Fruit fly (Drosophila melanogaster) whole organism, embryonic: Measurements from ENCODE around the gene TBC1D16.
A peak's percentile ranks its signal among the peaks of the same experiment; 100 is the strongest.

Source experiments
- Antp ChIP-seq: fragments of 200-800 bp; sonication (Bioruptor generic); optimal IDR thresholded peaks from 3 replicates; lab custom pipeline; 2016; ENCODE audit warnings: missing biosample characterization, missing genetic modification characterization
- Asciz ChIP-seq: fragments of 200-800 bp; sonication (Bioruptor generic); optimal IDR thresholded peaks from 2 replicates; lab custom pipeline; 2017; ENCODE audit warnings: missing biosample characterization, mild to moderate bottlenecking, missing genetic modification characterization, missing genetic modification reagents
- CG10979 ChIP-seq: fragments of 200-800 bp; sonication (Bioruptor generic); optimal IDR thresholded peaks from 2 replicates; lab custom pipeline; 2018; ENCODE audit warnings: missing biosample characterization, mild to moderate bottlenecking, missing genetic modification characterization, moderate library complexity
- CG11456 ChIP-seq: fragments of 200-800 bp; sonication (Bioruptor generic); IDR thresholded peaks from 3 replicates; pipeline ENCODE4 v1.3.6; 2022; ENCODE audit warnings: missing biosample characterization, missing genetic modification characterization
- CG11504 ChIP-seq: fragments of 200-800 bp; sonication (Bioruptor generic); optimal IDR thresholded peaks from 3 replicates; lab custom pipeline; 2019; ENCODE audit warnings: missing biosample characterization, mild to moderate bottlenecking, missing genetic modification characterization, moderate library complexity
- CG12299 ChIP-seq: fragments of 200-800 bp; sonication (Bioruptor generic); optimal IDR thresholded peaks from 2 replicates; lab custom pipeline; 2018; ENCODE audit warnings: missing biosample characterization, mild to moderate bottlenecking, missing genetic modification characterization
- CG1233 ChIP-seq: fragments of 200-800 bp; sonication (Bioruptor generic); optimal IDR thresholded peaks from 4 replicates; lab custom pipeline; 2018; ENCODE audit warnings: missing biosample characterization, mild to moderate bottlenecking, missing genetic modification characterization
- CG13296 ChIP-seq: fragments of 200-800 bp; sonication (Bioruptor generic); optimal IDR thresholded peaks from 3 replicates; lab custom pipeline; 2018; ENCODE audit warnings: missing biosample characterization, mild to moderate bottlenecking, missing genetic modification characterization
- CG14014 ChIP-seq: fragments of 200-800 bp; sonication (Bioruptor generic); IDR thresholded peaks from 2 replicates; pipeline ENCODE4 v1.3.6; 2022; ENCODE audit warnings: missing biosample characterization, missing genetic modification characterization
- CG15479 ChIP-seq: fragments of 200-800 bp; sonication (Bioruptor generic); optimal IDR thresholded peaks from 3 replicates; lab custom pipeline; 2019; ENCODE audit warnings: missing biosample characterization, mild to moderate bottlenecking, missing genetic modification characterization, moderate library complexity
- CG15601 ChIP-seq: fragments of 200-800 bp; sonication (Bioruptor generic); optimal IDR thresholded peaks from 3 replicates; lab custom pipeline; 2019; ENCODE audit warnings: missing biosample characterization, mild to moderate bottlenecking, missing genetic modification characterization, moderate library complexity
- CG17186 ChIP-seq: fragments of 200-800 bp; sonication (Bioruptor generic); optimal IDR thresholded peaks from 3 replicates; lab custom pipeline; 2017; ENCODE audit warnings: missing biosample characterization, missing genetic modification reagents, missing genetic modification characterization
- CG2889 ChIP-seq: fragments of 200-800 bp; sonication (Bioruptor generic); IDR thresholded peaks from 3 replicates; pipeline ENCODE4 v1.3.6; 2022; ENCODE audit warnings: missing biosample characterization, missing genetic modification characterization
- CG30020 ChIP-seq: fragments of 200-800 bp; optimal IDR thresholded peaks from 2 replicates; lab custom pipeline; 2019; ENCODE audit warnings: missing biosample characterization, mild to moderate bottlenecking, missing genetic modification characterization, moderate library complexity
- CG32767 ChIP-seq: fragments of 200-800 bp; sonication (Bioruptor generic); IDR thresholded peaks from 2 replicates; pipeline ENCODE4 v1.3.6; 2022; ENCODE audit warnings: missing biosample characterization, missing genetic modification characterization
- CG3995 ChIP-seq: fragments of 200-800 bp; sonication (Bioruptor generic); optimal IDR thresholded peaks from 3 replicates; lab custom pipeline; 2016; ENCODE audit warnings: missing biosample characterization, missing genetic modification characterization
- CG4424 ChIP-seq: fragments of 200-800 bp; sonication (Bioruptor generic); optimal IDR thresholded peaks from 3 replicates; lab custom pipeline; 2016; ENCODE audit warnings: missing biosample characterization, missing genetic modification characterization
- CG6254 ChIP-seq: fragments of 200-800 bp; sonication (Bioruptor generic); optimal IDR thresholded peaks from 3 replicates; lab custom pipeline; 2017; ENCODE audit warnings: mild to moderate bottlenecking, missing biosample characterization, missing genetic modification reagents, missing genetic modification characterization
- CG7372 ChIP-seq: fragments of 200-800 bp; sonication (Bioruptor generic); IDR thresholded peaks from 2 replicates; pipeline ENCODE4 v1.3.6; 2022; ENCODE audit warnings: missing biosample characterization, missing genetic modification characterization
- CG7987 ChIP-seq: fragments of 200-800 bp; sonication (Bioruptor generic); optimal IDR thresholded peaks from 2 replicates; lab custom pipeline; 2018; ENCODE audit warnings: missing biosample characterization, mild to moderate bottlenecking, missing genetic modification characterization, moderate library complexity
- CG8089 ChIP-seq: fragments of 200-800 bp; sonication (Bioruptor generic); optimal IDR thresholded peaks from 3 replicates; lab custom pipeline; 2016; ENCODE audit warnings: missing biosample characterization, missing genetic modification characterization
- CG8281 ChIP-seq: fragments of 200-800 bp; sonication (Bioruptor generic); optimal IDR thresholded peaks from 2 replicates; lab custom pipeline; 2018; ENCODE audit warnings: missing biosample characterization, mild to moderate bottlenecking, missing genetic modification characterization, moderate library complexity
- Dbx ChIP-seq: fragments of 200-800 bp; sonication (Bioruptor generic); IDR thresholded peaks from 3 replicates; pipeline ENCODE4 v1.3.6; 2022; ENCODE audit warnings: missing biosample characterization, missing genetic modification characterization
- Doc3 ChIP-seq: fragments of 200-800 bp; sonication (Bioruptor generic); IDR thresholded peaks from 3 replicates; pipeline ENCODE4 v1.3.6; 2022; ENCODE audit warnings: missing biosample characterization, missing genetic modification characterization; ENCODE audit not compliant: partially characterized antibody
- Elba2 ChIP-seq: fragments of 200-800 bp; sonication (Bioruptor generic); optimal IDR thresholded peaks from 3 replicates; lab custom pipeline; 2016; ENCODE audit warnings: missing biosample characterization, missing genetic modification characterization
- Gug ChIP-seq: fragments of 200-800 bp; sonication (Bioruptor generic); IDR thresholded peaks from 4 replicates; pipeline ENCODE4 v1.3.6; 2022; ENCODE audit warnings: missing biosample characterization, missing genetic modification characterization
- MESR4 ChIP-seq: fragments of 200-800 bp; sonication (Bioruptor generic); optimal IDR thresholded peaks from 2 replicates; lab custom pipeline; 2018; ENCODE audit warnings: missing biosample characterization, mild to moderate bottlenecking, missing genetic modification characterization, moderate library complexity
- MTF-1 ChIP-seq: fragments of 200-800 bp; sonication (Bioruptor generic); optimal IDR thresholded peaks from 2 replicates; lab custom pipeline; 2018; ENCODE audit warnings: missing biosample characterization, mild to moderate bottlenecking, missing genetic modification characterization, borderline replicate concordance
- Meics ChIP-seq: fragments of 200-800 bp; sonication (Bioruptor generic); optimal IDR thresholded peaks from 2 replicates; lab custom pipeline; 2017; ENCODE audit warnings: missing biosample characterization, mild to moderate bottlenecking, missing genetic modification characterization
- Mes4 ChIP-seq: fragments of 200-800 bp; sonication (Bioruptor generic); optimal IDR thresholded peaks from 2 replicates; lab custom pipeline; 2016; ENCODE audit warnings: missing biosample characterization, missing genetic modification characterization
- Ravus ChIP-seq: fragments of 200-800 bp; sonication (Bioruptor generic); IDR thresholded peaks from 2 replicates; pipeline ENCODE4 v1.3.6; 2022; ENCODE audit warnings: missing biosample characterization, missing genetic modification characterization
- Sox100B ChIP-seq: fragments of 200-800 bp; sonication (Bioruptor generic); optimal IDR thresholded peaks from 3 replicates; lab custom pipeline; 2018; ENCODE audit warnings: missing biosample characterization, mild to moderate bottlenecking, missing genetic modification characterization
- YL-1 ChIP-seq: fragments of 200-800 bp; sonication (Bioruptor generic); optimal IDR thresholded peaks from 3 replicates; lab custom pipeline; 2017; ENCODE audit warnings: missing biosample characterization, mild to moderate bottlenecking, missing genetic modification characterization
- ab ChIP-seq: fragments of 200-800 bp; sonication (Bioruptor generic); optimal IDR thresholded peaks from 2 replicates; lab custom pipeline; 2016; ENCODE audit warnings: missing biosample characterization, missing genetic modification characterization
- btn ChIP-seq: fragments of 200-800 bp; sonication (Bioruptor generic); optimal IDR thresholded peaks from 2 replicates; lab custom pipeline; 2016; ENCODE audit warnings: missing biosample characterization, missing genetic modification characterization
- caup ChIP-seq: fragments of 200-800 bp; sonication (Bioruptor generic); optimal IDR thresholded peaks from 3 replicates; lab custom pipeline; 2017; ENCODE audit warnings: missing biosample characterization, mild to moderate bottlenecking, missing genetic modification characterization, moderate library complexity; ENCODE audit not compliant: severe bottlenecking
- chm ChIP-seq: fragments of 200-800 bp; sonication (Bioruptor generic); IDR thresholded peaks from 2 replicates; pipeline ENCODE4 v1.3.6; 2022; ENCODE audit warnings: missing biosample characterization, missing genetic modification characterization
- ci ChIP-seq: fragments of 200-800 bp; sonication (Bioruptor generic); IDR thresholded peaks from 3 replicates; pipeline ENCODE4 v1.3.6; 2022; ENCODE audit warnings: missing biosample characterization, missing genetic modification characterization
- corto ChIP-seq: fragments of 200-800 bp; sonication (Bioruptor generic); optimal IDR thresholded peaks from 2 replicates; lab custom pipeline; 2016; ENCODE audit warnings: missing biosample characterization, mild to moderate bottlenecking, missing genetic modification characterization, moderate library complexity
- ems ChIP-seq: fragments of 200-800 bp; sonication (Bioruptor generic); optimal IDR thresholded peaks from 3 replicates; lab custom pipeline; 2016; ENCODE audit warnings: missing biosample characterization, missing genetic modification characterization
- fd64A ChIP-seq: fragments of 200-800 bp; sonication (Bioruptor generic); optimal IDR thresholded peaks from 3 replicates; lab custom pipeline; 2018; ENCODE audit warnings: missing biosample characterization, mild to moderate bottlenecking, missing genetic modification characterization
- jigr1 ChIP-seq: fragments of 200-800 bp; sonication (Bioruptor generic); IDR thresholded peaks from 3 replicates; pipeline ENCODE4 v1.3.6; 2022; ENCODE audit warnings: missing biosample characterization, missing genetic modification characterization
- klu ChIP-seq: fragments of 200-800 bp; sonication (Bioruptor generic); IDR thresholded peaks from 2 replicates; pipeline ENCODE4 v1.3.6; 2022; ENCODE audit warnings: missing biosample characterization, missing genetic modification characterization
- nau ChIP-seq: fragments of 200-800 bp; sonication (Bioruptor generic); optimal IDR thresholded peaks from 3 replicates; lab custom pipeline; 2017; ENCODE audit warnings: missing biosample characterization, mild to moderate bottlenecking, missing genetic modification characterization, missing genetic modification reagents
- pan ChIP-seq, 4 experiments: fragments of >200 bp in 3 of 4; fragments of 200-800 bp in 1 of 4; sonication (Bioruptor generic) in 1 of 4; optimal IDR thresholded peaks in 3 of 4; IDR thresholded peaks in 1 of 4; 2 replicates each; pipeline versions ENCODE4 v1.3.6 to Lab custom; 2017 to 2022; ENCODE audit warnings: missing biosample characterization in 2 of 4, missing genetic modification characterization in 2 of 4, mixed read lengths in 1 of 4
- row ChIP-seq: fragments of 200-800 bp; sonication (Bioruptor generic); IDR thresholded peaks from 3 replicates; pipeline ENCODE4 v1.3.6; 2022; ENCODE audit warnings: missing biosample characterization, missing genetic modification characterization
- sens ChIP-seq: fragments of 200-800 bp; sonication (Bioruptor generic); peaks from one replicate; lab custom pipeline; 2016; ENCODE audit warnings: missing biosample characterization, missing genetic modification characterization
- stc ChIP-seq: fragments of 200-800 bp; sonication (Bioruptor generic); IDR thresholded peaks from 2 replicates; pipeline ENCODE4 v1.3.6; 2022; ENCODE audit warnings: missing biosample characterization, missing genetic modification characterization
- unc-4 ChIP-seq: fragments of 200-800 bp; sonication (Bioruptor generic); IDR thresholded peaks from 2 replicates; pipeline ENCODE4 v1.3.6; 2022; ENCODE audit warnings: missing biosample characterization, missing genetic modification characterization; ENCODE audit not compliant: partially characterized antibody

Gene TBC1D16

dm6 chr2L:10396877-10397587 is 38.4 kb downstream of the TBC1D16 start:
- TF ChIP-seq YL-1 (GFP tag; lab: Kevin White, UChicago) (peak; percentile 17), Elba2 (GFP tag; lab: Kevin White, UChicago) (no peak), corto (GFP tag; lab: Kevin White, UChicago) (peak; percentile 9), CG11504 (tag; lab: Kevin White, UChicago) (no peak), CG8089 (no peak), ab (GFP tag; lab: Kevin White, UChicago) (no peak), klu (GFP tag; lab: Robert Waterston, UW) (no peak), Ravus (GFP tag; lab: Robert Waterston, UW) (no peak), CG11456 (GFP tag; lab: Robert Waterston, UW) (no peak), Gug (GFP tag; lab: Robert Waterston, UW) (no peak), CG6254 (GFP tag; lab: Kevin White, UChicago) (no peak), CG1233 (GFP tag; lab: Kevin White, UChicago) (peak; percentile 1), CG15479 (GFP tag; lab: Kevin White, UChicago) (no peak), btn (GFP tag; lab: Kevin White, UChicago) (no peak), CG7372 (GFP tag; lab: Robert Waterston, UW) (no peak), CG3995 (GFP tag; lab: Kevin White, UChicago) (no peak), caup (no peak), CG30020 (tag; lab: Kevin White, UChicago) (peak; percentile 59), MTF-1 (GFP tag; lab: Kevin White, UChicago) (no peak), CG2889 (GFP tag; lab: Robert Waterston, UW) (no peak), CG10979 (no peak), CG17186 (GFP tag; lab: Kevin White, UChicago) (no peak), CG32767 (GFP tag; lab: Robert Waterston, UW) (peak; percentile 19; the same call in 1 of the 2 replicates), CG4424 (GFP tag; lab: Kevin White, UChicago) (no peak), fd64A (GFP tag; lab: Kevin White, UChicago) (no peak), Antp (GFP tag; lab: Kevin White, UChicago) (no peak), ems (no peak), CG7987 (GFP tag; lab: Kevin White, UChicago) (peak; percentile 61), pan (optimal IDR thresholded peaks at IDR 0.05; lab: Kevin White, UChicago) (no peak), pan (GFP tag; optimal IDR thresholded peaks at IDR 0.05 in 1 of 2, IDR thresholded peaks at IDR 0.05 in 1 of 2) (no peak), Meics (no peak), Doc3 (GFP tag; lab: Robert Waterston, UW) (no peak), ci (no peak), Asciz (GFP tag; lab: Kevin White, UChicago) (peak; percentile 24), nau (GFP tag; lab: Kevin White, UChicago) (no peak), jigr1 (no peak), Sox100B (GFP tag; lab: Kevin White, UChicago) (peak; percentile 6), Mes4 (GFP tag; lab: Kevin White, UChicago) (no peak), stc (no peak), CG15601 (tag; lab: Kevin White, UChicago) (no peak), Dbx (GFP tag; lab: Robert Waterston, UW) (no peak), row (GFP tag; lab: Robert Waterston, UW) (no peak), CG14014 (GFP tag; lab: Robert Waterston, UW) (peak; percentile 27; the same call in 1 of the 2 replicates), CG8281 (tag; lab: Kevin White, UChicago) (no peak), CG12299 (peak; percentile 23), CG13296 (GFP tag; lab: Kevin White, UChicago) (peak; percentile 60), MESR4 (GFP tag; lab: Kevin White, UChicago) (peak; percentile 70), sens (peak; percentile 80), chm (GFP tag; lab: Robert Waterston, UW) (no peak), unc-4 (GFP tag; lab: Robert Waterston, UW) (0 out of 2 replicates have a peak, but pooled peaks have one; percentile 6)
